Fruit fly (Drosophila melanogaster) whole organism, embryonic: ENCODE results near the gene CG31687.

Experiments
- CG14667 ChIP-seq: fragments of 200-800 bp; sonication (Bioruptor generic); IDR thresholded peaks from 2 replicates; pipeline ENCODE4 v1.3.6; 2022; ENCODE audit warnings: missing biosample characterization, missing genetic modification characterization
- Hr39 ChIP-seq: fragments of >200 bp; optimal IDR thresholded peaks from 2 replicates; lab custom pipeline; 2017
- amos ChIP-seq: fragments of 200-800 bp; sonication (Bioruptor generic); IDR thresholded peaks from 2 replicates; pipeline ENCODE4 v1.3.6; 2022; ENCODE audit warnings: missing biosample characterization, missing genetic modification characterization; ENCODE audit not compliant: partially characterized antibody
- prd ChIP-seq, 3 experiments: fragments of >200 bp in 2 of 3; fragments of 200-800 bp in 1 of 3; sonication (Bioruptor generic) in 1 of 3; optimal IDR thresholded peaks in 2 of 3; IDR thresholded peaks in 1 of 3; 2 replicates in 2 of 3; 3 replicates in 1 of 3; pipeline versions ENCODE4 v1.3.6 to Lab custom; 2017 to 2022; ENCODE audit warnings: missing biosample characterization in 1 of 3, missing genetic modification characterization in 1 of 3

- TF ChIP-seq CG14667 (GFP tag; lab: Robert Waterston, UW): no peak
- peak; percentile 69 for TF ChIP-seq amos (GFP tag; lab: Robert Waterston, UW)
- TF ChIP-seq Hr39 (lab: Kevin White, UChicago): no peak
- TF ChIP-seq prd (optimal IDR thresholded peaks at IDR 0.05; lab: Kevin White, UChicago): no peak
- TF ChIP-seq prd (GFP tag; IDR thresholded peaks at IDR 0.05; lab: Robert Waterston, UW): no peak; the same call in 2 of the 3 replicates
Measured at dm6 chr2L:20414750-20415211, 35.2 kb upstream of the CG31687 start, which contains the start of gene CG10947.
